Fruit fly (Drosophila melanogaster) S2 (cell line): ENCODE measurements around the gene tbrd-1.

Source experiments
- CG8478 ChIP-seq: fragments of >200 bp; optimal IDR thresholded peaks from 2 replicates; lab custom pipeline; 2018
- CTCF ChIP-seq, 2 experiments: fragments of >200 bp; optimal IDR thresholded peaks; 2 replicates each; lab custom pipeline; 2018

dm6 chr3R:23888273-23889220, 4.8 kb downstream of the tbrd-1 start:
- no peak for TF ChIP-seq CG8478 (lab: Kevin White, UChicago)
- no peak for TF ChIP-seq CTCF (optimal IDR thresholded peaks at IDR 0.05; lab: Kevin White, UChicago)
